Worm (Caenorhabditis elegans): Measurements from ENCODE around the gene phf-10.

Gene phf-10

ce11 chrV:349054-349453 is 37.7 kb upstream of the phf-10 start, which contains the start of gene atg-9 (continued):
- TF ChIP-seq C04F5.9 (tag; optimal IDR thresholded peaks at IDR 0.05) (no peak), ceh-8 (GFP tag; optimal IDR thresholded peaks at IDR 0.05) (peak; percentile 3), nhr-12 (tag; optimal IDR thresholded peaks at IDR 0.05) (no peak), ceh-82 (tag; optimal IDR thresholded peaks at IDR 0.05) (peak; percentile 42 to 78 (median 51)), lin-35 (GFP tag; optimal IDR thresholded peaks at IDR 0.05) (peak; percentile 56 to 85), nhr-77 (tag; optimal IDR thresholded peaks at IDR 0.05) (peak; percentile 58)

DNA sequence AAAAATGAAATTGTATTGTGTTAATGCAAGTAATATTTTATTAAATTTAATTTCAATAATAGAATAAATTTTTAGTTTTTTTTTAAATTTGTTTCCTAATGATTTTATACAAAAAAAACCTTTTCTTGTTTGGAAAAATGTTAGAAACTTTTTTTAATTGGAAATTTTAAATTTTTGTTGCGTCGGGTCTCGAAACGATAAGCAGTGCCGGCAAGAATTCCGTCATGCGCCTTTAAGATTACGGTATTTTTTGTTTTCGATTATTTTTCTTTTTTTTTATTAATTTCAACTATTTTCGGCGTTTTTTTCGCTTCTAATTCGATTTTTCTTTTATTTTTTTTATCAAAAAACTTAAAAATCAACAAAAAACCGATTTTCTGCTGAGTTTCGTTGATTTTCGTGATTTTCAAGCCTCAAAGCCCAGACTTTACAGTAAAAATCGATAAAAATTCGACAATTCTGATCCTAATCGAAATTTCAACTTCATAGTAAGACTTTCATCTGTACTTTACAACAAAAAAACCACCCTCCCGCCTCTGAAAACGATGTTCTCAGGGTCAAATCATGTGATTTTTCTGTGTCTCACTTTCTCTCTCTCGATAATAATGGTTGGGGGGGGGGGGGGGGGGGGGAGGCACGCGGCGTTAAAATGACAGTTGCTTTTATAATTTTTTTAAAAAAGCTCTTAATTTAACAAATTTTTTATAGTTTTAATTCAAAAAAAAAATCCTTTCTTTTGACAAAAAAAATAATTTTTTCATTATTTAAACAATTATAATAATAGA is 36.4 kb upstream of the phf-10 start:
- no peak for TF ChIP-seq snu-23 (GFP tag; optimal IDR thresholded peaks at IDR 0.05)
- no peak for TF ChIP-seq pag-3 (tag; optimal IDR thresholded peaks at IDR 0.05; ENCODE audit: borderline replicate concordance, insufficient read depth)
- peak in 1 of 2 experiments; percentile 24 for TF ChIP-seq lin-35 (GFP tag; optimal IDR thresholded peaks at IDR 0.05)
- TF ChIP-seq lin-13 (GFP tag; optimal IDR thresholded peaks at IDR 0.05), result no peak
- TF ChIP-seq rnt-1 (tag; optimal IDR thresholded peaks at IDR 0.05), result peak; percentile 18
- TF ChIP-seq hlh-4 (tag; optimal IDR thresholded peaks at IDR 0.05), result no peak
- no peak for TF ChIP-seq irx-1 (tag; optimal IDR thresholded peaks at IDR 0.05)
- TF ChIP-seq efl-1 (optimal IDR thresholded peaks at IDR 0.05), result no peak
- TF ChIP-seq efl-1 (GFP tag; optimal IDR thresholded peaks at IDR 0.05 in 1 of 2), result peak in 1 of 2 experiments; percentile 73
- TF ChIP-seq lin-14 (GFP tag; optimal IDR thresholded peaks at IDR 0.05), result peak; percentile 91
- no peak for TF ChIP-seq nhr-28 (tag; optimal IDR thresholded peaks at IDR 0.05)
- TF ChIP-seq fkh-8 (tag; optimal IDR thresholded peaks at IDR 0.05), result no peak
- TF ChIP-seq nhr-85 (tag), result peak; percentile 75
- no peak for TF ChIP-seq nhr-71 (tag; optimal IDR thresholded peaks at IDR 0.05)
- TF ChIP-seq sup-37 (GFP tag; optimal IDR thresholded peaks at IDR 0.05), result no peak
- no peak for TF ChIP-seq nhr-12 (tag; optimal IDR thresholded peaks at IDR 0.05)
- peak; percentile 20 for TF ChIP-seq nhr-19 (GFP tag; conservative IDR thresholded peaks at IDR 0.05)
- no peak for TF ChIP-seq fkh-10 (GFP tag; optimal IDR thresholded peaks at IDR 0.05)

- TF ChIP-seq dsc-1 (tag; optimal IDR thresholded peaks at IDR 0.05), result no peak
- TF ChIP-seq vab-15 (tag; optimal IDR thresholded peaks at IDR 0.05), result no peak
- TF ChIP-seq C34B4.2 (tag; optimal IDR thresholded peaks at IDR 0.05), result no peak
- no peak for TF ChIP-seq nhr-28 (tag; optimal IDR thresholded peaks at IDR 0.05)
- TF ChIP-seq jun-1 (tag; optimal IDR thresholded peaks at IDR 0.05), result no peak
- TF ChIP-seq alr-1 (tag; optimal IDR thresholded peaks at IDR 0.05; ENCODE audit: borderline replicate concordance), result no peak
- no peak for TF ChIP-seq xbp-1 (tag; optimal IDR thresholded peaks at IDR 0.05)
- TF ChIP-seq lir-3 (tag; optimal IDR thresholded peaks at IDR 0.05; ENCODE audit: poor library complexity), result no peak
- TF ChIP-seq Y116A8C.19 (tag; optimal IDR thresholded peaks at IDR 0.05; ENCODE audit: borderline replicate concordance), result no peak
- no peak for TF ChIP-seq pax-3 (tag; optimal IDR thresholded peaks at IDR 0.05)
- no peak for TF ChIP-seq efl-3 (GFP tag; optimal IDR thresholded peaks at IDR 0.05)
- no peak for TF ChIP-seq egl-27 (tag; optimal IDR thresholded peaks at IDR 0.05)
- no peak for TF ChIP-seq nhr-20 (tag; optimal IDR thresholded peaks at IDR 0.05)
Measured at ce11 chrV:346005-346404, 34.6 kb upstream of the phf-10 start.

- TF ChIP-seq fkh-10 (GFP tag; optimal IDR thresholded peaks at IDR 0.05) (no peak), nhr-85 (tag) (peak; percentile 6)
Measured at ce11 chrV:343546-343945, 32.2 kb upstream of the phf-10 start.

Measured in whole organism, L1 larva.